Worm (Caenorhabditis elegans) whole organism, L4/young adult: ENCODE measurements around the gene C52D10.3.

Experiments used
- dao-5 ChIP-seq: sonication (generic microtip); optimal IDR thresholded peaks from 2 replicates; lab custom pipeline; 2016; ENCODE audit warnings: missing genotype, missing genetic modification characterization, moderate library complexity, missing compliant biosample characterization
- him-1 ChIP-seq: sonication (generic microtip); optimal IDR thresholded peaks from 2 replicates; lab custom pipeline; 2016; ENCODE audit warnings: missing genotype, missing genetic modification reagents, missing genetic modification characterization, missing compliant biosample characterization

ce11 chrIV:17233494-17233893, 57.2 kb downstream of the C52D10.3 start:
- no peak for TF ChIP-seq him-1
- TF ChIP-seq dao-5 (tag; lab: Kevin White, UChicago) = no peak
